Fruit fly (Drosophila melanogaster) whole organism, pupa: ENCODE results near the gene mnb.

Source experiments
- CG14655 ChIP-seq: fragments of 200-800 bp; sonication (Bioruptor generic); optimal IDR thresholded peaks from 3 replicates; lab custom pipeline; 2017; ENCODE audit warnings: mild to moderate bottlenecking, missing biosample characterization, missing genetic modification reagents, missing genetic modification characterization
- CG17806 ChIP-seq: fragments of 200-800 bp; sonication (Bioruptor generic); optimal IDR thresholded peaks from 2 replicates; lab custom pipeline; 2018; ENCODE audit warnings: missing biosample characterization, mild to moderate bottlenecking, missing genetic modification characterization, moderate library complexity
- CG34367 ChIP-seq: fragments of 200-800 bp; sonication (Bioruptor generic); optimal IDR thresholded peaks from 2 replicates; lab custom pipeline; 2018; ENCODE audit warnings: missing biosample characterization, mild to moderate bottlenecking, missing genetic modification characterization
- CG4496 ChIP-seq: fragments of 200-800 bp; sonication (Bioruptor generic); IDR thresholded peaks from 3 replicates; pipeline ENCODE4 v1.3.6; 2022; ENCODE audit warnings: missing biosample characterization, missing genetic modification characterization
- CG8301 ChIP-seq: fragments of 200-800 bp; sonication (Bioruptor generic); optimal IDR thresholded peaks from 2 replicates; lab custom pipeline; 2018; ENCODE audit warnings: missing biosample characterization, mild to moderate bottlenecking, missing genetic modification characterization
- CG9948 ChIP-seq: fragments of 200-800 bp; sonication (Bioruptor generic); optimal IDR thresholded peaks from 2 replicates; lab custom pipeline; 2018; ENCODE audit warnings: missing biosample characterization, mild to moderate bottlenecking, missing genetic modification characterization, moderate library complexity
- D1 ChIP-seq: fragments of 200-800 bp; sonication (Bioruptor generic); optimal IDR thresholded peaks from 2 replicates; lab custom pipeline; 2018; ENCODE audit warnings: missing biosample characterization, mild to moderate bottlenecking, missing genetic modification characterization, moderate library complexity
- EcR ChIP-seq: fragments of 200-800 bp; sonication (Bioruptor generic); optimal IDR thresholded peaks from 3 replicates; lab custom pipeline; 2019; ENCODE audit warnings: missing biosample characterization, missing genetic modification characterization, mild to moderate bottlenecking, moderate library complexity, missing genetic modification reagents
- fd96Ca ChIP-seq: fragments of 200-800 bp; sonication (Bioruptor generic); IDR thresholded peaks from 3 replicates; pipeline ENCODE4 v1.3.6; 2022; ENCODE audit warnings: missing biosample characterization, missing genetic modification characterization

DNA sequence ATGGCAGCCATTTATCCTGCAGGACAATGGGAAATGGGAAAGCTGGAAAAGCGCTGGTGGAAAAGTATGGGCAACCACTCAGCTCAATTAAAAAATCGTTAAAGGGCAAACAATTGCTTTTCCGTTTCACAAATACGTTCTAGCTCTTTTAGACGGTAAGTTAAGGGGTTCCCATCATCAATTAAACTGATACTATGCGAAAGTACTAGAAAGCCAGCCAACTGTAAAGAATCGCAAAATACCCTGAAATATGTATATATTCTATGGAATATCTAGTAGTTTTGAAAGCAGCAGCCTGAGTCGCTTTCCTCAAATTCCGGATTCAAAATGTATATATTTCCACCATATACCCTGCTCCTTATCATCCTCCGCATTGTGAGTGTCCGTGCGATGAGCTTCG is 3.6 kb downstream of the mnb start, which contains the start of gene CG12985:
- TF ChIP-seq fd96Ca (no peak), CG17806 (tag; lab: Kevin White, UChicago) (no peak), CG8301 (no peak), D1 (tag; lab: Kevin White, UChicago) (no peak), CG4496 (GFP tag; lab: Robert Waterston, UW) (no peak), EcR (GFP tag; lab: Kevin White, UChicago) (no peak), CG14655 (GFP tag; lab: Kevin White, UChicago) (no peak), CG34367 (tag; lab: Kevin White, UChicago) (no peak), CG9948 (tag; lab: Kevin White, UChicago) (no peak)
